Worm (Caenorhabditis elegans) whole organism, L1 larva: ENCODE data around the gene Y24D9A.6.

Source experiments
- ama-1 ChIP-seq: fragments of 150-350 bp; optimal IDR thresholded peaks from 2 replicates; lab custom pipeline; 2014
- nhr-85 ChIP-seq: sonication (generic microtip); peaks from one replicate; lab custom pipeline; 2016; ENCODE audit warnings: missing genetic modification characterization, inconsistent platforms, missing compliant biosample characterization
- tlp-1 ChIP-seq: fragments of 150-350 bp; optimal IDR thresholded peaks from 2 replicates; lab custom pipeline; 2014; ENCODE audit warnings: missing biosample characterization, missing genetic modification characterization

DNA sequence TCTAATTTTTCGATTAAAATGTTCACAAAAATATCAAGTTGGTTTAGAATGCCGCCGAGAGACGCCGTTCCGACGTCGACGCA is 46.9 kb upstream of the Y24D9A.6 start, which contains the start of gene chat-1:
- no peak for TF ChIP-seq ama-1 (lab: Kevin White, UChicago)
- TF ChIP-seq nhr-85 (tag; lab: Kevin White, UChicago), result no peak
- no peak for TF ChIP-seq tlp-1 (tag; lab: Kevin White, UChicago)
